Worm (Caenorhabditis elegans) whole organism, L4 larva: Measurements from ENCODE around the gene try-9.

Experiments
- ama-1 ChIP-seq: fragments of 150-350 bp; optimal IDR thresholded peaks from 2 replicates; lab custom pipeline; 2014; ENCODE audit warnings: inconsistent platforms, mixed read lengths
- ceh-28 ChIP-seq: fragments of 150-350 bp; optimal IDR thresholded peaks from 2 replicates; lab custom pipeline; 2014; ENCODE audit warnings: missing biosample characterization, missing genetic modification reagents, missing genetic modification characterization
- daf-12 ChIP-seq: fragments of 150-350 bp; optimal IDR thresholded peaks from 2 replicates; lab custom pipeline; 2014; ENCODE audit warnings: missing biosample characterization, missing genetic modification reagents, missing genetic modification characterization
- lsy-2 ChIP-seq, 2 experiments: fragments of 150-350 bp in 1 of 2; sonication (generic microtip) in 1 of 2; optimal IDR thresholded peaks; 2 replicates each; lab custom pipeline; 2014 to 2017; ENCODE audit warnings: missing biosample characterization in 2 of 2, missing genetic modification characterization in 2 of 2

DNA sequence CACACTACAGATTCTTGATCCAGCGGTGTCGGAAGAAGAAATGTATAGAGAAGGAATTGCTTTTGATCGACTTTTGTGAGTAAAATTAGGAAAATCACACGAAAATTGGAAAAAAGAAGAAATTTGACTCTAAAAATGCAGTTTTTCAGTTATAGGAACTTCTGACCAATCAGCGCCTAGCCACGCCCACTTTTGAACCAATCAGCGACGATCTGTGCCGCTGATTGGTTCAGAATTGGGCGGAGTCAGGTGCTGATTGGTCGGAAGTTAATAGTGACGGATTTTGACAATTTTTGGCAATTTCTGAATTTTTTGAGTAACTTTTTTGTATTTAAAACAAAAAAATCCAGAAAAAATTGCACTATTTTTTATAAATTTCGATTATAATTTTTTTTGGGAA is 26.5 kb upstream of the try-9 start:
- TF ChIP-seq ama-1 (lab: Kevin White, UChicago) = no peak
- no peak for TF ChIP-seq lsy-2 (tag; optimal IDR thresholded peaks at IDR 0.05; lab: Kevin White, UChicago)
- no peak for TF ChIP-seq ceh-28 (tag; lab: Kevin White, UChicago)
- no peak for TF ChIP-seq daf-12 (tag; lab: Kevin White, UChicago)
